Worm (Caenorhabditis elegans): ENCODE data around the gene T09E8.4.

The T09E8.4 gene

DNA sequence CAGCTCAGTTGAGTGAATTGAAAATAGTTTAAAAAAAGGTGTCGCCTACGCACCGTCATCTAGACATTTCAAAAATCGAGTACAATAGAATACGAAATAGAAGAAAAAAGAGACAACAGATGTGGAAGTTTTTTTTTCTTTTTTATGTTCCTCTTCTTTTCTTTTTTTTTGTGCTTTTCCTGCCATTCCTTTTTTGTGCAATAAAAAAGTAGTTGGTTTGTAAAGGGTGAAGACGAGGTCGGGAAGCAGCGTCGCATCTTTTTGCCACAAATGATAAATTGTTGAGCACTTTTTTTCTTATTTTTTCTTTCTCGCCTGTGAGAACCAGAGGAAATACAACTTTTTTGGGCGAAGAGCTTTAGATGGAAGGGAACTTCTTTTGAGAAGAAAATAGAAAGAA, 22.5 kb upstream of the T09E8.4 start:
- no peak for TF ChIP-seq bed-3 (GFP tag; optimal IDR thresholded peaks at IDR 0.05)
- TF ChIP-seq flh-1 (GFP tag; optimal IDR thresholded peaks at IDR 0.05): no peak
- no peak for TF ChIP-seq unc-120 (tag; optimal IDR thresholded peaks at IDR 0.05; ENCODE audit: poor library complexity, severe bottlenecking)
- no peak for TF ChIP-seq lin-13 (tag; optimal IDR thresholded peaks at IDR 0.05)
- no peak for TF ChIP-seq nhr-76 (tag; optimal IDR thresholded peaks at IDR 0.05)
- no peak for TF ChIP-seq mls-2 (tag; optimal IDR thresholded peaks at IDR 0.05)

DNA sequence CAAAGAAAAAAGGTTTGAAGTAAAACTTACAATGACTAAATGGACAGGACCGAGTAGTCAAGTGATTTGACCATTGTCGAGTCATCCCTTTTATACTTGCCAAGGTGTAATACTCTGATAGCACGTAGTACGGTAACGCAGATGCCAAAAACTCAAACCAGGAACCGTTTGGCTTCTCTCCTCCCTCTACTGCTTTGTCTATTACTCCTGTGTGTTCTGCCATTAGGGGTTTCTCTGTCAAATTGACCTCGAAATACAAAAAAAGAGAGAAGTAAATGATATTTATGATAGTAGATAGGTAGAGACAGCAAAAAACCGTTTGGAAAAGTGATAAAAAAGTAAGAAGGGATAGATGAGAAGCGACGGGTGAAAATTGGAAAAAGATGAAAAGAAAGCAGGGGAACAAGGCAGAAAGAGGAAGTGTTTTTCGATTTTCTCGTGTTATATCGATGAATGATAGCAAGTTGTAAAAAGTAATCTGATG, 18.1 kb upstream of the T09E8.4 start, which contains the start of the genes col-159 and col-160:
col-159 (minus strand) TSS at position 51 of the 484 bp plus-strand sequence.
col-160 (minus strand) TSS at position 63 of the 484 bp plus-strand sequence.
- TF ChIP-seq zip-8 (tag; optimal IDR thresholded peaks at IDR 0.05) (no peak), elt-1 (tag; optimal IDR thresholded peaks at IDR 0.05; ENCODE audit: borderline replicate concordance, insufficient read depth) (no peak), sem-2 (GFP tag; optimal IDR thresholded peaks at IDR 0.05) (no peak), ceh-83 (GFP tag; optimal IDR thresholded peaks at IDR 0.05) (no peak), lsy-2 (tag; optimal IDR thresholded peaks at IDR 0.05) (no peak), sptf-1 (tag; optimal IDR thresholded peaks at IDR 0.05) (no peak), ztf-11 (tag; optimal IDR thresholded peaks at IDR 0.05) (no peak), nhr-12 (tag; optimal IDR thresholded peaks at IDR 0.05) (no peak), ceh-43 (GFP tag; optimal IDR thresholded peaks at IDR 0.05) (no peak), cnd-1 (tag; optimal IDR thresholded peaks at IDR 0.05) (no peak), flh-1 (GFP tag; optimal IDR thresholded peaks at IDR 0.05) (no peak)

DNA sequence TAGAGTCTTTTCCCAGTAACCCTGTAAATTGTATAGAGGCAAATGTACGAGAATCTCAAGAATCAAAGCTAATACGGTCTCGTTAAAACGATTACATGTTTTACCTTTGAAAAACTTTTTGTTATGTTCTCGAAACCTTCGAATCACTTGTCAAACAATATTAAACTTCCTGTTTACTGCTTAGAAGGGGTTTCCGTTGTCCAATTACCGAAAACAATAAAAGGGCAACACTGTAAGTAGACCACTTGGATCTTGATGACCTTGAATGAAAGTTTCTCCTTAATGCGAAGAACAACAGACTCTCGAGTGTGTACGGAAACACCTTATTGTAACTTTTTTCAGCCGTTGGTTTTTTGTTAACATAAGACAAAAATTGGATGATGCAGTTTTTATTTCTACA, 16.6 kb upstream of the T09E8.4 start:
- no peak for TF ChIP-seq sem-2 (GFP tag; optimal IDR thresholded peaks at IDR 0.05)
- no peak for TF ChIP-seq nhr-12 (tag; optimal IDR thresholded peaks at IDR 0.05)
- no peak for TF ChIP-seq mls-2 (tag; optimal IDR thresholded peaks at IDR 0.05)
- no peak for TF ChIP-seq lin-32 (GFP tag; optimal IDR thresholded peaks at IDR 0.05)
- TF ChIP-seq ces-1 (GFP tag; optimal IDR thresholded peaks at IDR 0.05): no peak
- no peak for TF ChIP-seq ceh-83 (GFP tag; optimal IDR thresholded peaks at IDR 0.05)
- no peak for TF ChIP-seq lsy-2 (tag; optimal IDR thresholded peaks at IDR 0.05)
- no peak for TF ChIP-seq mep-1 (tag; optimal IDR thresholded peaks at IDR 0.05)

DNA sequence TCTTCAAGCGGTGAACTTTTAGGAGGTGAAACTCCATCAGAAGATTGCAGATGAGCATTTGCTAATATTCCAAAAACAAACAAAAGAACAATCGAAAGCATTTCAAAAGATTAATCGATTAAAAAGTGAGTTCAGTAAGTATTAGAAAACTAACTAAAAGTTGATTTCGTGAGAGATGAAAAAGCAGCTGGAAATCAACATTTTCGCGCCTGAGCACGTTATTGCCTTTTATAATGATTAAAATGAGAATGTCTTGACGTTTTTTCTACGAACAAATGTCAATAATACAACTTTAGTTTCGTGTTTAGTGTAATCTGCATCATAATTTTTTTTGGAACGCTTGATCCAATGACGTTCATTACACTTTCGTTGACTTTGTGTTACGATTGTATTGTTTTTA, 13.8 kb upstream of the T09E8.4 start, which contains the start of gene F57B1.9:
F57B1.9 (minus strand) TSS at position 101 of the 400 bp plus-strand sequence.
- TF ChIP-seq bed-3 (GFP tag; optimal IDR thresholded peaks at IDR 0.05) (no peak), blmp-1 (tag; optimal IDR thresholded peaks at IDR 0.05) (no peak), nhr-12 (tag; optimal IDR thresholded peaks at IDR 0.05) (no peak), mep-1 (tag; optimal IDR thresholded peaks at IDR 0.05) (no peak), unc-62 (GFP tag; optimal IDR thresholded peaks at IDR 0.05) (no peak), mls-2 (tag; optimal IDR thresholded peaks at IDR 0.05) (no peak), nhr-76 (tag; optimal IDR thresholded peaks at IDR 0.05) (no peak), nhr-2 (tag; optimal IDR thresholded peaks at IDR 0.05) (no peak), tbx-8 (GFP tag; optimal IDR thresholded peaks at IDR 0.05) (no peak), elt-3 (tag; optimal IDR thresholded peaks at IDR 0.05) (no peak), drap-1 (GFP tag; optimal IDR thresholded peaks at IDR 0.05) (no peak), elt-1 (tag; optimal IDR thresholded peaks at IDR 0.05; ENCODE audit: borderline replicate concordance, insufficient read depth) (no peak)

DNA sequence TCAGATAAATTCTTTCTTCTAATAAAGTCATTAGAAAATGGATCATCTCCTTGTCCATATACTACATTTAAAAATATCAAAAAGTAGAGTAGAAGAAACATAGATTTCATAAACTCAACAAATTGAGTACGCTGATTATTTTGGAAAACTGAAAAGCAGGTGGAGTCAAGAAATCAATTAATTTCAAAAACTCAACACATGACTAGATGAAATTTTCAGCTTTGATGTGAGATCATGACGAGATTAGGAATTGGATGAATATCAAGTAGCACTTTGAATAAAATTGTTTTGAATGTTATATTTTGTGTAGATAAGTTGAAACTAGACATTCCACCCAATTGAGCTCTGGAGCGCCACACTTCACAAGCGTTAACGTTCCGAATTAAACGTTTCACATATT, 11.5 kb upstream of the T09E8.4 start, which contains the start of gene F57B1.1:
F57B1.1 (minus strand) TSS at position 101 of the 400 bp plus-strand sequence.
- TF ChIP-seq elt-3 (tag; optimal IDR thresholded peaks at IDR 0.05) (no peak), sptf-1 (tag; optimal IDR thresholded peaks at IDR 0.05) (no peak), nhr-2 (tag; optimal IDR thresholded peaks at IDR 0.05) (no peak), unc-39 (tag; optimal IDR thresholded peaks at IDR 0.05) (no peak), mls-2 (tag; optimal IDR thresholded peaks at IDR 0.05) (no peak), tbx-8 (GFP tag; optimal IDR thresholded peaks at IDR 0.05) (no peak), blmp-1 (tag; optimal IDR thresholded peaks at IDR 0.05) (no peak), bed-3 (GFP tag; optimal IDR thresholded peaks at IDR 0.05) (no peak), M03D4.4 (tag; optimal IDR thresholded peaks at IDR 0.05) (no peak), lsy-2 (tag; optimal IDR thresholded peaks at IDR 0.05) (no peak), mep-1 (tag; optimal IDR thresholded peaks at IDR 0.05) (no peak)

DNA sequence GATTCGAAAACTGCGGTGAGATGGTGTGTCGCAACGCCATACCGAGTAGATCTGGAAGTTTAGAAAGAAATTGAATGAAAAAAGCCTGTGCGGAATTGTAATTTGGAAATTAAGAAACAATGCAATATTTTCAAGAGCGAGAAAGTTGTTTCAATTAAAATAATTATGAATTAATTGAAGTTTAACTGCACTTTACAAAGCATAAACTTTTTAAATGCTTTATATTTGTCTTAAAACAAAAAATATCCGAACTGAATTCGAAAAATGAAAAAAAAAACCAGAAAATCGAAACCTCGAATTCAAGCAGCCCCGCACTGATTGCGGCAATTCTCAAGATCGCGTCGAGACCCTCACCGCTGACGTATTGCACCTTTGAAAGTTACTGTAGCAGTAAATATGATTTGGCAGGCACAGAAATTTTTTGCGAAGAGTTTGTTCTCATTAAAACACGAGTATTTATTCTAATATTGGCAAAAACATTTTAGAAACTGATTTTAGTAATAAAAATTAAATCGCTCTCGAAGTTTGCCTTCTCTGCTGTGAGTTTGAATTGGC, 9.5 kb upstream of the T09E8.4 start, which contains the start of gene sun-1:
sun-1 (minus strand) TSS at position 51 of the 555 bp plus-strand sequence.
- TF ChIP-seq unc-62 (GFP tag; optimal IDR thresholded peaks at IDR 0.05) (no peak), zip-8 (tag; optimal IDR thresholded peaks at IDR 0.05) (no peak), pha-4 (tag; optimal IDR thresholded peaks at IDR 0.05) (no peak), drap-1 (GFP tag; optimal IDR thresholded peaks at IDR 0.05) (no peak), mls-2 (tag; optimal IDR thresholded peaks at IDR 0.05) (no peak), nhr-12 (tag; optimal IDR thresholded peaks at IDR 0.05) (no peak), ceh-39 (tag; optimal IDR thresholded peaks at IDR 0.05) (no peak), flh-1 (GFP tag; optimal IDR thresholded peaks at IDR 0.05) (no peak), nhr-2 (tag; optimal IDR thresholded peaks at IDR 0.05) (no peak), lin-32 (GFP tag; optimal IDR thresholded peaks at IDR 0.05) (no peak), ztf-11 (tag; optimal IDR thresholded peaks at IDR 0.05) (no peak), sptf-1 (tag; optimal IDR thresholded peaks at IDR 0.05) (no peak), tbx-8 (GFP tag; optimal IDR thresholded peaks at IDR 0.05) (no peak), mab-5 (tag; optimal IDR thresholded peaks at IDR 0.05) (no peak), nhr-237 (tag; optimal IDR thresholded peaks at IDR 0.05) (no peak), elt-1 (tag; optimal IDR thresholded peaks at IDR 0.05; ENCODE audit: borderline replicate concordance, insufficient read depth) (no peak), nhr-28 (tag; optimal IDR thresholded peaks at IDR 0.05) (no peak)

Data from whole organism, mixed stage, embryonic.